Fruit fly (Drosophila melanogaster) whole organism, wandering third instar larva: ENCODE data around the gene Naa80.
A peak's percentile ranks its signal among the peaks of the same experiment; 100 is the strongest.

ENCODE experiments used
- Abd-B ChIP-seq: fragments of >200 bp; optimal IDR thresholded peaks from 2 replicates; lab custom pipeline; 2017; ENCODE audit warnings: missing biosample characterization, missing genetic modification characterization
- CG32264 ChIP-seq: fragments of 200-800 bp; sonication (Bioruptor generic); optimal IDR thresholded peaks from 2 replicates; lab custom pipeline; 2016; ENCODE audit warnings: missing biosample characterization, missing genetic modification characterization
- CG9705 ChIP-seq: fragments of 200-800 bp; sonication (Bioruptor generic); optimal IDR thresholded peaks from 2 replicates; lab custom pipeline; 2018; ENCODE audit warnings: missing biosample characterization, mild to moderate bottlenecking, missing genetic modification characterization
- CrebA ChIP-seq: fragments of 200-800 bp; sonication (Bioruptor generic); optimal IDR thresholded peaks from 2 replicates; lab custom pipeline; 2016; ENCODE audit warnings: missing biosample characterization, mild to moderate bottlenecking, missing genetic modification characterization, borderline replicate concordance
- Dfd ChIP-seq: fragments of >200 bp; optimal IDR thresholded peaks from 2 replicates; lab custom pipeline; 2017; ENCODE audit warnings: missing biosample characterization, missing genetic modification characterization
- Dif ChIP-seq: fragments of 200-275, 200-300 bp; sonication (Bioruptor generic); optimal IDR thresholded peaks from 2 replicates; lab custom pipeline; 2018; ENCODE audit warnings: missing biosample characterization, missing genetic modification characterization; ENCODE audit not compliant: partially characterized antibody
- GATAd ChIP-seq: sonication (Bioruptor generic); optimal IDR thresholded peaks from 2 replicates; lab custom pipeline; 2016; ENCODE audit warnings: missing biosample characterization, missing genetic modification characterization
- HLH106 ChIP-seq: fragments of 200-800 bp; optimal IDR thresholded peaks from 3 replicates; lab custom pipeline; 2019; ENCODE audit warnings: missing biosample characterization, mild to moderate bottlenecking, missing genetic modification characterization, moderate library complexity
- Hnf4 ChIP-seq: fragments of 200-800 bp; sonication (Bioruptor generic); optimal IDR thresholded peaks from 2 replicates; lab custom pipeline; 2016; ENCODE audit warnings: missing biosample characterization, mild to moderate bottlenecking, missing genetic modification characterization
- Hr78 ChIP-seq: fragments of >200 bp; optimal IDR thresholded peaks from 2 replicates; lab custom pipeline; 2017; ENCODE audit warnings: missing biosample characterization, missing genetic modification characterization
- Hr83 ChIP-seq: fragments of 200-300 bp; sonication (Bioruptor generic); optimal IDR thresholded peaks from 2 replicates; lab custom pipeline; 2016; ENCODE audit warnings: missing biosample characterization, mild to moderate bottlenecking, missing genetic modification characterization, moderate library complexity; ENCODE audit not compliant: poor library complexity, severe bottlenecking
- Jra ChIP-seq: sonication (Bioruptor generic); optimal IDR thresholded peaks from 2 replicates; lab custom pipeline; 2016; ENCODE audit warnings: missing biosample characterization, missing genetic modification characterization
- Mio ChIP-seq: sonication (Bioruptor generic); optimal IDR thresholded peaks from 2 replicates; lab custom pipeline; 2016; ENCODE audit warnings: missing biosample characterization, missing genetic modification characterization
- N ChIP-seq: fragments of >200 bp; optimal IDR thresholded peaks from 2 replicates; lab custom pipeline; 2018; ENCODE audit warnings: missing biosample characterization, missing external identifiers, missing genetic modification characterization
- OdsH ChIP-seq: fragments of 200-800 bp; sonication (Bioruptor generic); optimal IDR thresholded peaks from 2 replicates; lab custom pipeline; 2016; ENCODE audit warnings: missing biosample characterization, mild to moderate bottlenecking, missing genetic modification characterization
- Rel ChIP-seq, 2 experiments: fragments of 200-800 bp; sonication (Bioruptor generic) in 1 of 2; optimal IDR thresholded peaks; 2 replicates in 1 of 2; 3 replicates in 1 of 2; lab custom pipeline; 2016 to 2019; ENCODE audit warnings: mild to moderate bottlenecking in 2 of 2, missing biosample characterization in 2 of 2, missing genetic modification characterization in 2 of 2, moderate library complexity in 1 of 2
- Sp1 ChIP-seq: fragments of 200-800 bp; sonication (Bioruptor generic); optimal IDR thresholded peaks from 3 replicates; lab custom pipeline; 2019; ENCODE audit warnings: missing biosample characterization, mild to moderate bottlenecking, missing genetic modification characterization, moderate library complexity
- br ChIP-seq: fragments of 200-800 bp; sonication (Bioruptor generic); optimal IDR thresholded peaks from 2 replicates; lab custom pipeline; 2016; ENCODE audit warnings: missing biosample characterization, missing genetic modification characterization
- dl ChIP-seq, 2 experiments: fragments of 175-275, 200-275 bp in 1 of 2; fragments of 200-275 bp in 1 of 2; sonication (Bioruptor generic); optimal IDR thresholded peaks; lab custom pipeline; 2018; ENCODE audit warnings: mild to moderate bottlenecking in 2 of 2, missing biosample characterization in 2 of 2, missing genetic modification characterization in 2 of 2, moderate library complexity in 2 of 2; ENCODE audit not compliant: partially characterized antibody in 2 of 2, insufficient read depth in 1 of 2
- dmrt93B ChIP-seq: fragments of 200-800 bp; sonication (Bioruptor generic); optimal IDR thresholded peaks from 2 replicates; lab custom pipeline; 2018; ENCODE audit warnings: missing biosample characterization, mild to moderate bottlenecking, missing genetic modification characterization
- dsf ChIP-seq: sonication (Bioruptor generic); optimal IDR thresholded peaks from 2 replicates; lab custom pipeline; 2016; ENCODE audit warnings: missing biosample characterization, missing genetic modification characterization, borderline replicate concordance
- ey ChIP-seq: fragments of 200-800 bp; sonication (Bioruptor generic); optimal IDR thresholded peaks from 2 replicates; lab custom pipeline; 2016; ENCODE audit warnings: missing biosample characterization, missing genetic modification characterization
- foxo ChIP-seq, 2 experiments: fragments of 200-800 bp; sonication (Bioruptor generic); optimal IDR thresholded peaks; 2 replicates in 1 of 2; 3 replicates in 1 of 2; lab custom pipeline; 2016 to 2017; ENCODE audit warnings: missing biosample characterization in 2 of 2, missing genetic modification characterization in 2 of 2
- fru ChIP-seq: fragments of 200-800 bp; sonication (Bioruptor generic); optimal IDR thresholded peaks from 3 replicates; lab custom pipeline; 2016; ENCODE audit warnings: missing biosample characterization, mild to moderate bottlenecking, missing genetic modification characterization
- h ChIP-seq: fragments of 200-800 bp; sonication (Bioruptor generic); optimal IDR thresholded peaks from 3 replicates; lab custom pipeline; 2016; ENCODE audit warnings: missing biosample characterization, mild to moderate bottlenecking, missing genetic modification characterization
- jim ChIP-seq: fragments of 175-275, 200-325 bp; sonication (Bioruptor generic); optimal IDR thresholded peaks from 2 replicates; lab custom pipeline; 2016; ENCODE audit warnings: missing biosample characterization, mild to moderate bottlenecking, missing genetic modification characterization
- lola ChIP-seq: fragments of >200 bp; optimal IDR thresholded peaks from 2 replicates; lab custom pipeline; 2017; ENCODE audit warnings: missing biosample characterization, missing genetic modification characterization
- pan ChIP-seq: fragments of >200 bp; optimal IDR thresholded peaks from 2 replicates; lab custom pipeline; 2017
- psq ChIP-seq: fragments of 200-800 bp; sonication (Bioruptor generic); optimal IDR thresholded peaks from 3 replicates; lab custom pipeline; 2017; ENCODE audit warnings: missing biosample characterization, mild to moderate bottlenecking, missing genetic modification characterization, moderate library complexity
- rgr ChIP-seq: fragments of 200-800 bp; sonication (Bioruptor generic); optimal IDR thresholded peaks from 3 replicates; lab custom pipeline; 2016; ENCODE audit warnings: missing biosample characterization, mild to moderate bottlenecking, missing genetic modification characterization
- sage ChIP-seq: fragments of 200-800 bp; sonication (Bioruptor generic); optimal IDR thresholded peaks from 2 replicates; lab custom pipeline; 2016; ENCODE audit warnings: missing biosample characterization, mild to moderate bottlenecking, missing genetic modification characterization
- sv ChIP-seq: fragments of 200-800 bp; sonication (Bioruptor generic); optimal IDR thresholded peaks from 3 replicates; lab custom pipeline; 2016; ENCODE audit warnings: missing biosample characterization, missing genetic modification characterization
- tai ChIP-seq: sonication (Bioruptor generic); optimal IDR thresholded peaks from 2 replicates; lab custom pipeline; 2016; ENCODE audit warnings: missing biosample characterization, missing genetic modification characterization
- usp ChIP-seq: fragments of >200 bp; optimal IDR thresholded peaks from 2 replicates; lab custom pipeline; 2017; ENCODE audit warnings: missing biosample characterization, missing genetic modification characterization
- woc ChIP-seq: sonication (Bioruptor generic); optimal IDR thresholded peaks from 2 replicates; lab custom pipeline; 2016; ENCODE audit warnings: missing biosample characterization, mild to moderate bottlenecking, missing genetic modification characterization

The Naa80 gene

DNA sequence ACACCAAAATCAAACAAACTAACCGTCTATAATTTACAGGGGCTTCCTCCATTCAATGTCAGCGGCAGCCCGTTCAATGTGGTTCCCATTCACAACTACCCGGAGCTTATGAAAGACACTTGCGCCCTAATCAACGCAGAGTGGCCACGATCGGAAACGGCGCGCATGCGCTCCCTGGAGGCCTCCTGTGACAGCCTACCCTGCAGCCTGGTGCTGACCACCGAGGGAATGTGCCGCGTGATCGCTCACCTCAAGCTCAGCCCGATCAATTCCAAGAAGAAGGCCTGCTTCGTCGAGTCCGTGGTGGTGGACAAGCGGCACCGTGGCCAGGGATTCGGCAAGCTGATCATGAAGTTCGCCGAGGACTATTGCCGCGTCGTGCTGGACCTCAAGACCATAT, 1.2 kb downstream of the Naa80 start, which contains the start of gene MED6:
Gene MED6 (minus strand): TSS at position 101 of the 400 bp plus-strand sequence.
- no peak for TF ChIP-seq br (GFP tag; lab: Kevin White, UChicago)
- no peak for TF ChIP-seq Hnf4 (GFP tag; lab: Kevin White, UChicago)
- TF ChIP-seq Abd-B: no peak
- no peak for TF ChIP-seq CrebA (GFP tag; lab: Kevin White, UChicago)
- TF ChIP-seq tai (GFP tag; lab: Kevin White, UChicago): no peak
- TF ChIP-seq OdsH: no peak
- TF ChIP-seq Rel (GFP tag; optimal IDR thresholded peaks at IDR 0.05; lab: Kevin White, UChicago): no peak
- no peak for TF ChIP-seq Rel (tag; optimal IDR thresholded peaks at IDR 0.05; lab: Kevin White, UChicago)
- TF ChIP-seq jim: no peak
- no peak for TF ChIP-seq usp (GFP tag; lab: Kevin White, UChicago)
- no peak for TF ChIP-seq GATAd (GFP tag; lab: Kevin White, UChicago)

DNA sequence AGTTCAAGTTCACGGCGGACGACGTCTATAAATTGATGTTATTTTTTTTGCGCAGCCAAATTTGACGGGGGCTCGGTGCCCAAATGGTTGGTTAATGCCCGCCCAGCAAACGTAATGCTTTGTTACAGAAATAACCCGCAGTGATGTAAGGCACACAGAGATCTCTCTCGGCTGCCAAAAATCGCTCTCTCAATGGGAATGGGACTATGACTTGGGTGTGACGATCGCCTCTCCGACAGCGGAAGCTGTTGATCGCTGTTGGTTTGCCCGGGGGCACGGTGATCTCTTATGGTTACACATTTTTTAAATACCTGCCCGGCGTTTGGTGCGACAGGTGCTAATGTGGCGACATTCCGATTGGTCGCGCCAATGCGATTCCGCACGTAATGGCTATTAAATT, 2.5 kb downstream of the Naa80 start:
- TF ChIP-seq HLH106 (no peak), Hr78 (GFP tag; lab: Kevin White, UChicago) (no peak), dl (GFP tag; optimal IDR thresholded peaks at IDR 0.05; lab: Kevin White, UChicago; ENCODE audit: insufficient read depth in 1 of 2, partially characterized antibody in 2 of 2) (no peak), br (GFP tag; lab: Kevin White, UChicago) (no peak), dmrt93B (GFP tag; lab: Kevin White, UChicago) (no peak), pan (lab: Kevin White, UChicago) (no peak), woc (GFP tag; lab: Kevin White, UChicago) (no peak), rgr (GFP tag; lab: Kevin White, UChicago) (no peak), Jra (GFP tag; lab: Kevin White, UChicago) (no peak), dsf (no peak), Dif (GFP tag; lab: Kevin White, UChicago) (no peak), OdsH (no peak)

DNA sequence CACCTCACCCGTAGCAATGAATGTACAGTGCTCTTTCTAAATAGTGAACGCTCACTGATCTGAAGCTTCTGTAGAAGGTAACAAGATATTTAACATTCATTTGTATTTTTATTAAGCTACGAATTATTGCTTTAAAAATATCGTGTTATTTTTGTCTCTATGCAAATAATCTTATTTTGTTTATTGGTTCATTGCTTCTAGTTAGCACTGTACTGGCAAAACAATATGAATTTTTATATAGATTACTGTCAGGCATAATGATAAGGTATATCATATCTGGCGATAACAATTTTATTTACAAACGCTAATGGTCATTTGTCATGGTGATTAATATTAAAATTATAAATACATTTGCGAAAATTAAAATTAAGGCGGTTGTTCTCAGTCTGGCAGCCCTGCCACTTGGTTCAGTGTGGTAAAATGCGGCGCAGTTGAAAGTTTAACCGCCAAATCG, 3.9 kb downstream of the Naa80 start, which contains the start of gene CG9471:
Gene CG9471 (minus strand): TSS at position 24 of the 454 bp plus-strand sequence.
- TF ChIP-seq sv (peak; percentile 91), fru (peak; percentile 98), dsf (peak; percentile 87), Hnf4 (GFP tag; lab: Kevin White, UChicago) (peak; percentile 98), dmrt93B (GFP tag; lab: Kevin White, UChicago) (peak; percentile 82), Rel (GFP tag; optimal IDR thresholded peaks at IDR 0.05; lab: Kevin White, UChicago) (peak; percentile 89), Rel (tag; optimal IDR thresholded peaks at IDR 0.05; lab: Kevin White, UChicago) (peak; percentile 87), OdsH (peak; percentile 98), ey (GFP tag; lab: Kevin White, UChicago) (peak; percentile 98), br (GFP tag; lab: Kevin White, UChicago) (peak; percentile 97), CG32264 (GFP tag; lab: Kevin White, UChicago) (peak; percentile 92), N (GFP tag; lab: Kevin White, UChicago) (no peak), Sp1 (peak; percentile 96), HLH106 (peak; percentile 95), Dif (GFP tag; lab: Kevin White, UChicago) (no peak), Abd-B (no peak), psq (GFP tag; lab: Kevin White, UChicago) (peak; percentile 94), Jra (GFP tag; lab: Kevin White, UChicago) (peak; percentile 97), Dfd (no peak), Mio (GFP tag; lab: Kevin White, UChicago) (peak; percentile 73), jim (peak; percentile 5), foxo (GFP tag; optimal IDR thresholded peaks at IDR 0.05; lab: Kevin White, UChicago) (peak; percentile 53 to 99), rgr (GFP tag; lab: Kevin White, UChicago) (peak; percentile 99), woc (GFP tag; lab: Kevin White, UChicago) (peak; percentile 97), h (GFP tag; lab: Kevin White, UChicago) (peak; percentile 99), sage (GFP tag; lab: Kevin White, UChicago) (peak; percentile 95), lola (no peak), GATAd (GFP tag; lab: Kevin White, UChicago) (peak; percentile 86), dl (GFP tag; optimal IDR thresholded peaks at IDR 0.05; lab: Kevin White, UChicago; ENCODE audit: insufficient read depth in 1 of 2, partially characterized antibody in 2 of 2) (no peak), CG9705 (GFP tag; lab: Kevin White, UChicago) (peak; percentile 88), Hr83 (GFP tag; lab: Kevin White, UChicago) (peak; percentile 41), Hr78 (GFP tag; lab: Kevin White, UChicago) (no peak)
